Worm (Caenorhabditis elegans): Measurements from ENCODE around the gene pros-1.
A peak's percentile ranks its signal among the peaks of the same experiment; 100 is the strongest.

pros-1 gene

DNA sequence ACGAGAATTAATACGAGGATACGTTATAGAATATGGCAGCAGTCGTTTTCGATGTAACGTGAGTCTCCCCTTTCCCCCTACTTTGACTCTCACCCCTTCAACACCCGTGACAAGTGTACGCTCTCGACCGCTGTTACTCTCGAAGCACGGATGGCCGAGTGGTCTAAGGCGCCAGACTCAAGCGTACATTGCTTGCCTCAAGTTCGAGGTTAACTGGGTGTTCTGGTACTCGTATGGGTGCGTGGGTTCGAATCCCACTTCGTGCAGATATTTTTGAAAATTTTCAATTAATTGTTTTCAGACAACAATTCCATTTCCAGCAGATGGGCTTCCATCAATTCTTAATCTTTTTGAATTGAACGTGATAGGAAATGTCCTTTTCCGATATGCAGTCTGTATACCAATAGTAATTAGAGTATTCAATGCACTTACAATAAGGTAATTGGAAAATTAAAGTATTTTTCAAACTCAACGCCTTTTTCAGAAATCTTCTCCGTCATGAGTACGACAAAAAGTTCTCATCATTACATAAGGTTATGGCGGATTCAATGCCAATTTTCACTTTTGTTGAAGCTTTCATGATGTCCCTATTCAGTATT lies 42.5 kb downstream of the pros-1 start (continued):
- TF ChIP-seq npax-4 (tag; optimal IDR thresholded peaks at IDR 0.05) (peak; percentile 29), unc-86 (tag; optimal IDR thresholded peaks at IDR 0.05) (peak; percentile 33), hlh-6 (tag; optimal IDR thresholded peaks at IDR 0.05) (peak; percentile 88), Y22D7AL.16 (tag; optimal IDR thresholded peaks at IDR 0.05) (peak; percentile 30), elt-2 (tag; optimal IDR thresholded peaks at IDR 0.05) (peak; percentile 70), ets-4 (tag; optimal IDR thresholded peaks at IDR 0.05) (no peak), fkh-10 (GFP tag; optimal IDR thresholded peaks at IDR 0.05) (peak; percentile 41), gmeb-2 (tag; optimal IDR thresholded peaks at IDR 0.05) (peak; percentile 76), sox-4 (tag; optimal IDR thresholded peaks at IDR 0.05) (peak; percentile 57), F13H6.1 (tag; optimal IDR thresholded peaks at IDR 0.05) (no peak), K09A11.1 (tag; optimal IDR thresholded peaks at IDR 0.05; ENCODE audit: insufficient read depth) (peak; percentile 43), ref-2 (tag; optimal IDR thresholded peaks at IDR 0.05) (peak; percentile 88), ceh-22 (tag; optimal IDR thresholded peaks at IDR 0.05) (no peak), odd-2 (tag; optimal IDR thresholded peaks at IDR 0.05) (peak; percentile 54), ttx-3 (tag; optimal IDR thresholded peaks at IDR 0.05) (peak; percentile 66), nhr-11 (tag; optimal IDR thresholded peaks at IDR 0.05) (no peak), ceh-9 (tag; optimal IDR thresholded peaks at IDR 0.05) (no peak), tbx-2 (tag; optimal IDR thresholded peaks at IDR 0.05) (peak; percentile 72)

DNA sequence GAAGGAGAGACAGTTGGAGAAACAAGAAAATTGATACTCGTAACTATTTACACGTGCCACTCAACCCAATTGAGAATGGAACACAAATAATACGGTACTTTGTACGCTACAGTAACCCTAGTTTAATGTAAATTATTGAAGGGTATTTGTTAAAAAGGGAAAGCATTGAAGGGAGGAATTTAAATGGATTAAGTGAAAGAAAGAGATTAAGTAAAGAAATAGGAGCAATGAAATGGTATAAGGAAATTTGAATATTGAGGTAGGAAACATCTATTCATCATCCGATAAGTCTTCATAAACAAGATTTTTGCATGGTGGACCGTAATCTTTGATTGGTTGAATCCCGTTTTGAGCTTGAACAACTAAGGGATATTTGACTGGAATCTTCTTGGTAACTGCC lies 44.3 kb downstream of the pros-1 start:
- TF ChIP-seq hlh-15 (tag; optimal IDR thresholded peaks at IDR 0.05) (no peak), ceh-9 (tag; optimal IDR thresholded peaks at IDR 0.05) (no peak), nfya-1 (tag; optimal IDR thresholded peaks at IDR 0.05) (no peak), ceh-6 (GFP tag; optimal IDR thresholded peaks at IDR 0.05) (no peak), pax-1 (tag; optimal IDR thresholded peaks at IDR 0.05) (no peak), lin-11 (tag; optimal IDR thresholded peaks at IDR 0.05) (no peak), eyg-1 (tag; optimal IDR thresholded peaks at IDR 0.05) (no peak), zip-5 (tag; optimal IDR thresholded peaks at IDR 0.05) (no peak), Y22D7AL.16 (tag; optimal IDR thresholded peaks at IDR 0.05) (no peak), ref-2 (tag; optimal IDR thresholded peaks at IDR 0.05) (no peak), syd-9 (tag; optimal IDR thresholded peaks at IDR 0.05) (no peak), gmeb-2 (tag; optimal IDR thresholded peaks at IDR 0.05) (no peak), ztf-16 (tag; optimal IDR thresholded peaks at IDR 0.05) (no peak), che-1 (tag; optimal IDR thresholded peaks at IDR 0.05) (no peak)

DNA sequence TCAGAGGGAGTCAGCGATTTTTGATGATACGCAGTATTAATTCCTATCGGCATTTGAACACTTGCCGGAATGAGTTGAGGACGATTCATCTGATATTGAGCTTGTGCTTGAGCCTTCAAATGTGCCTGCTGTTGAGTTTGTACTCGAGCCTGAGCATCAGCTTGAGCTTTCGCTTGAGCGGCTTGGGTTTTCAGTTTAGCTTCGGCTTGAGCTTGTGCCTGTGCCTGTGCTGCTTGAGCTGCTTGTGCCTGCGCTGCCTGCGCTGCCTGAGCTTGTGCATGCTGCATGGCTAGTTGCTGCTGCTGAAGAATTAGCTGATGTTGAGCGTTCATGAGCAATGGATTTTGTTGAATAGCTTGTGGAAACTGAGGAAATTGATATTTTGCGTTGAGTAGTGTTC lies 48.8 kb downstream of the pros-1 start:
- TF ChIP-seq gmeb-2 (tag; optimal IDR thresholded peaks at IDR 0.05) (no peak), K02D7.2 (tag; optimal IDR thresholded peaks at IDR 0.05) (no peak), fax-1 (tag; optimal IDR thresholded peaks at IDR 0.05) (no peak), sdc-2 (tag; optimal IDR thresholded peaks at IDR 0.05) (no peak), hlh-6 (tag; optimal IDR thresholded peaks at IDR 0.05) (no peak), nhr-11 (tag; optimal IDR thresholded peaks at IDR 0.05) (no peak), unc-42 (tag; optimal IDR thresholded peaks at IDR 0.05) (no peak), C08G9.2 (tag; optimal IDR thresholded peaks at IDR 0.05) (no peak), Y22D7AL.16 (tag; optimal IDR thresholded peaks at IDR 0.05) (no peak), sox-4 (tag; optimal IDR thresholded peaks at IDR 0.05) (no peak), zip-5 (tag; optimal IDR thresholded peaks at IDR 0.05) (no peak), tbx-2 (tag; optimal IDR thresholded peaks at IDR 0.05) (no peak), mec-3 (tag; optimal IDR thresholded peaks at IDR 0.05; ENCODE audit: borderline replicate concordance) (no peak), fkh-6 (tag; optimal IDR thresholded peaks at IDR 0.05) (no peak), ahr-1 (tag; optimal IDR thresholded peaks at IDR 0.05) (no peak)

DNA sequence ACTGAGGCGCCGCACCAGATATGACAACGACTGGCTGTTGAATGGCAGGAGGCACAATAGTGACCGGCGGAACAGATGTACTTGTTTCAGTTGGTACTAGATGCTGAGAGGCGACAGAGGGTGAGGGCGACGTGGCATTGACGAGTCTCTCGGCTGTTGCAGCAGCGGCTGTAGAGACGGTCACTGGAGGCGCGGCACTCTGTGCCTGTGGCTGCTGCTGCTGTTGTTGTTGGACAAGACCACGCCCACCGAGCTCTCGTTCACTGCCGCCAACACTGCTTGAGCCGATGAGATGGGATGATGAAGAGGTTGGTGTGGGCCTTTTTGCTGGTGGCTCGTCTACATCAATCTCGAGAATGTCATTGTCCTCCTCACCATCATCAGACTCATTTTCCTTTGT lies 50.1 kb downstream of the pros-1 start:
- TF ChIP-seq lim-6 (tag; optimal IDR thresholded peaks at IDR 0.05) (no peak), tbx-2 (tag; optimal IDR thresholded peaks at IDR 0.05) (no peak), elt-4 (tag; optimal IDR thresholded peaks at IDR 0.05) (no peak), zip-5 (tag; optimal IDR thresholded peaks at IDR 0.05) (no peak), odd-2 (tag; optimal IDR thresholded peaks at IDR 0.05) (no peak), K02D7.2 (tag; optimal IDR thresholded peaks at IDR 0.05) (no peak), C38D4.7 (GFP tag; optimal IDR thresholded peaks at IDR 0.05) (no peak), hlh-8 (tag; optimal IDR thresholded peaks at IDR 0.05) (no peak), ztf-16 (tag; optimal IDR thresholded peaks at IDR 0.05) (no peak), hlh-6 (tag; optimal IDR thresholded peaks at IDR 0.05) (no peak), sdc-2 (tag; optimal IDR thresholded peaks at IDR 0.05) (no peak), ceh-18 (tag; optimal IDR thresholded peaks at IDR 0.05) (no peak), K09A11.1 (tag; optimal IDR thresholded peaks at IDR 0.05; ENCODE audit: insufficient read depth) (no peak), pat-9 (tag; optimal IDR thresholded peaks at IDR 0.05) (no peak), hlh-30 (tag; optimal IDR thresholded peaks at IDR 0.05; ENCODE audit: insufficient read depth) (no peak), unc-3 (GFP tag; conservative IDR thresholded peaks at IDR 0.05) (no peak), unc-3 (tag; optimal IDR thresholded peaks at IDR 0.05) (no peak), tbx-7 (tag; optimal IDR thresholded peaks at IDR 0.05) (no peak)

All from whole organism, late embryonic.